Comparison of ENCODE assay signal across 1 fruit fly cellular context in the genomic region with DNA sequence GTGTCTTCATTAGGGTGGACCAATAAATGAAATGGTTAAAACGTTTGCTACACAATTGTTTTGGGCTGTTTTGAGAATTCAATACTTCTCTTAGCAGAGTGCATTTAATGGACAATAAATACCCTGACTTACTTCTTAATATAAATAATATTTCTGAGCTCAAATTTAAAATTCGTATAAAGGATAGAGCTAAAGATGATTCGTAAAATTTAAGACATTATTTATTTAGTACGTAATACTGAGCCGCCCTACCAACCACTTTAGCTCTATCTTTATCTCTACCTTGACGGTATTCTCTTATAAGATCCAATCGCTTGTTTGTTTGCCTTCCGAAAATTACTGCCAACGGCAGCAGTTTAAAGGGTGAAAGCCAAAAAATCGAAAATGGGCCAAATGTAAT.
TF ChIP-seq lines count a peak whose summit lies in the region.

No protein-coding gene starts in this region.

TF ChIP-seq in whole organism, embryonic, 481 proteins besides CTCF, POLR2A, EP300 and RAD21 (continued from another document):
- TF ChIP-seq CG17612 (GFP tag; IDR thresholded peaks at IDR 0.05; lab: Robert Waterston, UW): 0 out of 2 replicates have a peak, but pooled peaks have one; percentile 30
- 0 out of 2 replicates have a peak, but pooled peaks have one; percentile 12 for TF ChIP-seq NFAT (GFP tag; IDR thresholded peaks at IDR 0.05; lab: Robert Waterston, UW)
- TF ChIP-seq Fer3 (tag; optimal IDR thresholded peaks at IDR 0.05; lab: Kevin White, UChicago): peak; percentile 63
- TF ChIP-seq CG8944 (GFP tag; optimal IDR thresholded peaks at IDR 0.05; lab: Kevin White, UChicago): peak; percentile 24
- TF ChIP-seq crol (GFP tag; IDR thresholded peaks at IDR 0.05; lab: Robert Waterston, UW): no peak
- TF ChIP-seq CG17359 (tag; optimal IDR thresholded peaks at IDR 0.05; lab: Kevin White, UChicago): peak; percentile 70
- TF ChIP-seq Scr (GFP tag; IDR thresholded peaks at IDR 0.05; lab: Robert Waterston, UW; ENCODE audit: partially characterized antibody): no peak
- TF ChIP-seq Nf-YC (tag; optimal IDR thresholded peaks at IDR 0.05; lab: Kevin White, UChicago): peak; percentile 70
- TF ChIP-seq her (GFP tag; optimal IDR thresholded peaks at IDR 0.05; lab: Kevin White, UChicago): peak; percentile 5
- peak; percentile 85 for TF ChIP-seq CG2712 (tag; optimal IDR thresholded peaks at IDR 0.05; lab: Kevin White, UChicago)
- TF ChIP-seq Gug (GFP tag; IDR thresholded peaks at IDR 0.05; lab: Robert Waterston, UW): no peak
- TF ChIP-seq odd (GFP tag; optimal IDR thresholded peaks at IDR 0.05; lab: Kevin White, UChicago): peak; percentile 87
- peak; percentile 10 to 95 for TF ChIP-seq Hr51 (GFP tag; optimal IDR thresholded peaks at IDR 0.05; lab: Kevin White, UChicago)
- peak; percentile 74 for TF ChIP-seq CG2875 (GFP tag; optimal IDR thresholded peaks at IDR 0.05; lab: Kevin White, UChicago)
- TF ChIP-seq CG2120 (GFP tag; optimal IDR thresholded peaks at IDR 0.05; lab: Kevin White, UChicago): peak; percentile 80
- peak; percentile 60 for TF ChIP-seq CG8281 (tag; optimal IDR thresholded peaks at IDR 0.05; lab: Kevin White, UChicago)
- TF ChIP-seq fd96Cb (tag; optimal IDR thresholded peaks at IDR 0.05; lab: Kevin White, UChicago): peak; percentile 53
- TF ChIP-seq lab (GFP tag; optimal IDR thresholded peaks at IDR 0.05; lab: Kevin White, UChicago): peak; percentile 82
- TF ChIP-seq psq (GFP tag; optimal IDR thresholded peaks at IDR 0.05; lab: Kevin White, UChicago): peak; percentile 53
- peak; percentile 70 for TF ChIP-seq caup (GFP tag; optimal IDR thresholded peaks at IDR 0.05; lab: Kevin White, UChicago; ENCODE audit: severe bottlenecking)
- TF ChIP-seq Ets97D (GFP tag; optimal IDR thresholded peaks at IDR 0.05; lab: Kevin White, UChicago): peak; percentile 3
- no peak for TF ChIP-seq CG11093 (GFP tag; IDR thresholded peaks at IDR 0.05; lab: Robert Waterston, UW)
- TF ChIP-seq Fer1 (GFP tag; optimal IDR thresholded peaks at IDR 0.05; lab: Kevin White, UChicago): peak; percentile 75
- TF ChIP-seq vfl (GFP tag; optimal IDR thresholded peaks at IDR 0.05; lab: Kevin White, UChicago): peak; percentile 20
- peak; percentile 55 for TF ChIP-seq CG6254 (GFP tag; optimal IDR thresholded peaks at IDR 0.05; lab: Kevin White, UChicago)
- peak; percentile 75 for TF ChIP-seq Asciz (GFP tag; optimal IDR thresholded peaks at IDR 0.05; lab: Kevin White, UChicago)
- TF ChIP-seq ttk (GFP tag; IDR thresholded peaks at IDR 0.05; lab: Robert Waterston, UW): peak; percentile 46; the same call in 1 of the 2 replicates
- peak; percentile 81 for TF ChIP-seq stc (GFP tag; IDR thresholded peaks at IDR 0.05; lab: Robert Waterston, UW)
- no peak for TF ChIP-seq ab (GFP tag; optimal IDR thresholded peaks at IDR 0.05; lab: Kevin White, UChicago)
- TF ChIP-seq CG18262 (tag; optimal IDR thresholded peaks at IDR 0.05; lab: Kevin White, UChicago): peak; percentile 81
- peak; percentile 77 for TF ChIP-seq CG14710 (tag; optimal IDR thresholded peaks at IDR 0.05; lab: Kevin White, UChicago)
- peak; percentile 75 for TF ChIP-seq CG11696 (GFP tag; IDR thresholded peaks at IDR 0.05; lab: Robert Waterston, UW)
- TF ChIP-seq fu2 (GFP tag; optimal IDR thresholded peaks at IDR 0.05; lab: Kevin White, UChicago): peak; percentile 20
- no peak for TF ChIP-seq CG7963 (GFP tag; IDR thresholded peaks at IDR 0.05; lab: Robert Waterston, UW; ENCODE audit: partially characterized antibody)
- TF ChIP-seq Trl (optimal IDR thresholded peaks at IDR 0.05; lab: Kevin White, UChicago): no peak
- peak; percentile 15 for TF ChIP-seq Trl (GFP tag; optimal IDR thresholded peaks at IDR 0.05; lab: Kevin White, UChicago)
- peak; percentile 87 for TF ChIP-seq oc (tag; optimal IDR thresholded peaks at IDR 0.05; lab: Kevin White, UChicago)
- TF ChIP-seq repo (GFP tag; optimal IDR thresholded peaks at IDR 0.05; lab: Kevin White, UChicago): no peak
- peak; percentile 86 for TF ChIP-seq seq (GFP tag; IDR thresholded peaks at IDR 0.05; lab: Robert Waterston, UW)
- TF ChIP-seq CG30431 (GFP tag; optimal IDR thresholded peaks at IDR 0.05; lab: Kevin White, UChicago): peak; percentile 62
- TF ChIP-seq CG11247 (GFP tag; IDR thresholded peaks at IDR 0.05; lab: Robert Waterston, UW): peak; percentile 49
- peak; percentile 41 for TF ChIP-seq Max (GFP tag; optimal IDR thresholded peaks at IDR 0.05; lab: Kevin White, UChicago)
- peak; percentile 64 for TF ChIP-seq CG10654 (GFP tag; optimal IDR thresholded peaks at IDR 0.05; lab: Kevin White, UChicago)
- TF ChIP-seq Hmr (GFP tag; optimal IDR thresholded peaks at IDR 0.05; lab: Kevin White, UChicago): peak; percentile 83
- TF ChIP-seq trem (tag; optimal IDR thresholded peaks at IDR 0.05; lab: Kevin White, UChicago): peak; percentile 74
- peak; percentile 86 for TF ChIP-seq dysf (GFP tag; IDR thresholded peaks at IDR 0.05; lab: Robert Waterston, UW)
- peak; percentile 62 for TF ChIP-seq B-H1 (GFP tag; IDR thresholded peaks at IDR 0.05; lab: Robert Waterston, UW)
- TF ChIP-seq cas (GFP tag; IDR thresholded peaks at IDR 0.05; lab: Robert Waterston, UW): peak; percentile 37; the same call in 1 of the 2 replicates
- peak; percentile 6; the same call in 1 of the 2 replicates for TF ChIP-seq bowl (GFP tag; IDR thresholded peaks at IDR 0.05; lab: Robert Waterston, UW)
- TF ChIP-seq CG13123 (GFP tag; optimal IDR thresholded peaks at IDR 0.05; lab: Kevin White, UChicago): peak; percentile 27
- TF ChIP-seq NK7.1 (GFP tag; optimal IDR thresholded peaks at IDR 0.05; lab: Kevin White, UChicago): no peak
- TF ChIP-seq CG10267 (tag; optimal IDR thresholded peaks at IDR 0.05; lab: Kevin White, UChicago): peak; percentile 75
- TF ChIP-seq CG3065 (GFP tag; optimal IDR thresholded peaks at IDR 0.05; lab: Kevin White, UChicago): peak; percentile 33
- no peak for TF ChIP-seq Doc2 (GFP tag; IDR thresholded peaks at IDR 0.05; lab: Robert Waterston, UW)
